Worm (Caenorhabditis elegans) whole organism, L2 larva: ENCODE results near the gene Y57G11C.38.

Experiments
- lsy-2 ChIP-seq, 2 experiments: fragments of 150-350 bp in 1 of 2; sonication (generic microtip) in 1 of 2; optimal IDR thresholded peaks; 2 replicates each; lab custom pipeline; 2014 to 2017; ENCODE audit warnings: missing biosample characterization in 2 of 2, missing genetic modification characterization in 2 of 2
- mdl-1 ChIP-seq, 2 experiments: fragments of 150-350 bp in 1 of 2; sonication (generic microtip) in 1 of 2; optimal IDR thresholded peaks; 2 replicates each; lab custom pipeline; 2017; ENCODE audit warnings: missing biosample characterization in 2 of 2, missing genetic modification characterization in 2 of 2
- unc-55 ChIP-seq: fragments of 150-350 bp; sonication (generic microtip); optimal IDR thresholded peaks from 3 replicates; lab custom pipeline; 2014; ENCODE audit warnings: missing biosample characterization, missing genetic modification reagents, missing genetic modification characterization
- ztf-4 ChIP-seq: fragments of 150-350 bp; optimal IDR thresholded peaks from 2 replicates; lab custom pipeline; 2014; ENCODE audit warnings: missing biosample characterization, missing genetic modification characterization

DNA sequence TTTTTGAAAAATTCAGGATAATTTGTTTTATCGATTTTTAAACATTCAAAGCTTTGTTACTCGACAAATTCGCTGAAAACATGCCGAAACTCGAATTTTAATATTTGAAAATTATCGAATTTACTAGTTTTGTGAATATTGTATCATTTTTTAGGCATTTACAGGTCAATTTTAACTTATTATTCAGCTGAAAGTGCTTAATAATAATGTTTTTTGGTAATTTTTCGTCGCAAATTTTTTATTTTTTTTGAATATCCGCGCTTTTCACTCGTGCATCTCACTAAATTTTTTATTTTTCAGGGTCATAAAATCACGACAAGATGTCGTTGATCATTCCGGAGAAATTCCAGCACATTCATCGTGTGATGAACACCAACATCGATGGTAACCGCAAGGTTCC, 36.9 kb upstream of the Y57G11C.38 start, which contains the start of gene rps-18:
- TF ChIP-seq lsy-2 (tag; optimal IDR thresholded peaks at IDR 0.05; lab: Kevin White, UChicago), result no peak
- TF ChIP-seq unc-55 (GFP tag; lab: Kevin White, UChicago), result no peak
- TF ChIP-seq mdl-1 (tag; optimal IDR thresholded peaks at IDR 0.05; lab: Kevin White, UChicago), result no peak
- no peak for TF ChIP-seq ztf-4
